Fruit fly (Drosophila melanogaster) whole organism, embryonic: Measurements from ENCODE around the gene Amacr.
A peak's percentile ranks its signal among the peaks of the same experiment; 100 is the strongest.

Experiments used
- Antp ChIP-seq: fragments of 200-800 bp; sonication (Bioruptor generic); optimal IDR thresholded peaks from 3 replicates; lab custom pipeline; 2016; ENCODE audit warnings: missing biosample characterization, missing genetic modification characterization
- Atf6 ChIP-seq: fragments of 200-800 bp; sonication (Bioruptor generic); IDR thresholded peaks from 2 replicates; pipeline ENCODE4 v1.3.6; 2022; ENCODE audit warnings: missing biosample characterization, missing genetic modification characterization
- BEAF-32 ChIP-seq: fragments of 200-800 bp; sonication (Bioruptor generic); optimal IDR thresholded peaks from 3 replicates; lab custom pipeline; 2017; ENCODE audit warnings: missing biosample characterization, missing genetic modification characterization, mild to moderate bottlenecking, moderate library complexity, missing genetic modification reagents
- CG10274 ChIP-seq: fragments of 200-800 bp; sonication (Bioruptor generic); optimal IDR thresholded peaks from 3 replicates; lab custom pipeline; 2017; ENCODE audit warnings: missing biosample characterization, mild to moderate bottlenecking, missing genetic modification characterization
- CG10543 ChIP-seq: fragments of 200-800 bp; sonication (Bioruptor generic); optimal IDR thresholded peaks from 3 replicates; lab custom pipeline; 2017; ENCODE audit warnings: missing biosample characterization, mild to moderate bottlenecking, missing genetic modification characterization, moderate library complexity
- CG10959 ChIP-seq: fragments of 200-800 bp; sonication (Bioruptor generic); IDR thresholded peaks from 2 replicates; pipeline ENCODE4 v1.3.6; 2022; ENCODE audit warnings: missing biosample characterization, missing genetic modification characterization
- CG11247 ChIP-seq: fragments of 200-800 bp; sonication (Bioruptor generic); IDR thresholded peaks from 2 replicates; pipeline ENCODE4 v1.3.6; 2022; ENCODE audit warnings: missing biosample characterization, missing genetic modification characterization
- CG11560 ChIP-seq: fragments of 200-800 bp; sonication (Bioruptor generic); IDR thresholded peaks from 3 replicates; pipeline ENCODE4 v1.3.6; 2022; ENCODE audit warnings: missing biosample characterization, missing genetic modification characterization
- CG12744 ChIP-seq: fragments of 200-800 bp; sonication (Bioruptor generic); optimal IDR thresholded peaks from 2 replicates; lab custom pipeline; 2016; ENCODE audit warnings: missing biosample characterization, missing genetic modification characterization
- CG13775 ChIP-seq: fragments of 200-800 bp; sonication (Bioruptor generic); optimal IDR thresholded peaks from 3 replicates; lab custom pipeline; 2017; ENCODE audit warnings: missing biosample characterization, mild to moderate bottlenecking, missing genetic modification characterization
- CG13894 ChIP-seq: fragments of 200-800 bp; sonication (Bioruptor generic); optimal IDR thresholded peaks from 3 replicates; lab custom pipeline; 2018; ENCODE audit warnings: missing biosample characterization, mild to moderate bottlenecking, missing genetic modification characterization, moderate library complexity
- CG15011 ChIP-seq: fragments of 200-800 bp; sonication (Bioruptor generic); optimal IDR thresholded peaks from 3 replicates; lab custom pipeline; 2018; ENCODE audit warnings: missing biosample characterization, mild to moderate bottlenecking, missing genetic modification characterization
- CG17912 ChIP-seq: fragments of 200-800 bp; sonication (Bioruptor generic); optimal IDR thresholded peaks from 2 replicates; lab custom pipeline; 2018; ENCODE audit warnings: missing biosample characterization, mild to moderate bottlenecking, missing genetic modification characterization
- CG30403 ChIP-seq: fragments of 200-800 bp; sonication (Bioruptor generic); optimal IDR thresholded peaks from 3 replicates; lab custom pipeline; 2016; ENCODE audit warnings: missing biosample characterization, missing genetic modification characterization
- CG31224 ChIP-seq: fragments of 200-800 bp; sonication (Bioruptor generic); IDR thresholded peaks from 2 replicates; pipeline ENCODE4 v1.3.6; 2022; ENCODE audit warnings: missing biosample characterization, missing genetic modification characterization
- CG32767 ChIP-seq: fragments of 200-800 bp; sonication (Bioruptor generic); IDR thresholded peaks from 2 replicates; pipeline ENCODE4 v1.3.6; 2022; ENCODE audit warnings: missing biosample characterization, missing genetic modification characterization
- CG3407 ChIP-seq: fragments of 200-800 bp; sonication (Bioruptor generic); optimal IDR thresholded peaks from 2 replicates; lab custom pipeline; 2018; ENCODE audit warnings: missing biosample characterization, mild to moderate bottlenecking, missing genetic modification characterization
- CG3847 ChIP-seq: fragments of 200-800 bp; sonication (Bioruptor generic); IDR thresholded peaks from 2 replicates; pipeline ENCODE4 v1.3.6; 2022; ENCODE audit warnings: missing biosample characterization, missing genetic modification characterization
- CG6654 ChIP-seq: fragments of 200-800 bp; sonication (Bioruptor generic); optimal IDR thresholded peaks from 2 replicates; lab custom pipeline; 2017; ENCODE audit warnings: missing biosample characterization, mild to moderate bottlenecking, missing genetic modification characterization
- CG8388 ChIP-seq: fragments of 200-800 bp; sonication (Bioruptor generic); optimal IDR thresholded peaks from 2 replicates; lab custom pipeline; 2019; ENCODE audit warnings: missing biosample characterization, mild to moderate bottlenecking, missing genetic modification characterization, moderate library complexity
- Chrac-16 ChIP-seq: fragments of 200-800 bp; sonication (Bioruptor generic); optimal IDR thresholded peaks from 3 replicates; lab custom pipeline; 2016; ENCODE audit warnings: missing biosample characterization, missing genetic modification characterization
- Dbx ChIP-seq: fragments of 200-800 bp; sonication (Bioruptor generic); IDR thresholded peaks from 3 replicates; pipeline ENCODE4 v1.3.6; 2022; ENCODE audit warnings: missing biosample characterization, missing genetic modification characterization
- Deaf1 ChIP-seq: fragments of 200-800 bp; optimal IDR thresholded peaks from 3 replicates; lab custom pipeline; 2019; ENCODE audit warnings: missing biosample characterization, mild to moderate bottlenecking, missing genetic modification characterization, moderate library complexity
- Doc2 ChIP-seq: fragments of 200-800 bp; sonication (Bioruptor generic); IDR thresholded peaks from 2 replicates; pipeline ENCODE4 v1.3.6; 2022; ENCODE audit warnings: missing biosample characterization, missing genetic modification characterization
- Elba2 ChIP-seq: fragments of 200-800 bp; sonication (Bioruptor generic); optimal IDR thresholded peaks from 3 replicates; lab custom pipeline; 2016; ENCODE audit warnings: missing biosample characterization, missing genetic modification characterization
- Ets65A ChIP-seq: fragments of 200-800 bp; sonication (Bioruptor generic); peaks from one replicate; lab custom pipeline; 2016; ENCODE audit warnings: missing biosample characterization, missing genetic modification characterization
- Fer3 ChIP-seq: fragments of 200-800 bp; sonication (Bioruptor generic); optimal IDR thresholded peaks from 2 replicates; lab custom pipeline; 2018; ENCODE audit warnings: missing biosample characterization, mild to moderate bottlenecking, missing genetic modification characterization, moderate library complexity
- HHEX ChIP-seq: fragments of 200-800 bp; sonication (Bioruptor generic); optimal IDR thresholded peaks from 3 replicates; lab custom pipeline; 2017; ENCODE audit warnings: missing biosample characterization, mild to moderate bottlenecking, missing genetic modification characterization, missing genetic modification reagents
- HLH3B ChIP-seq: fragments of 200-800 bp; sonication (Bioruptor generic); IDR thresholded peaks from 2 replicates; pipeline ENCODE4 v1.3.6; 2022; ENCODE audit warnings: missing biosample characterization, missing genetic modification characterization
- Hmr ChIP-seq: fragments of 200-800 bp; sonication (Bioruptor generic); optimal IDR thresholded peaks from 3 replicates; lab custom pipeline; 2017; ENCODE audit warnings: mild to moderate bottlenecking, missing biosample characterization, missing genetic modification reagents, missing genetic modification characterization
- Hmx ChIP-seq: fragments of 200-800 bp; sonication (Bioruptor generic); optimal IDR thresholded peaks from 2 replicates; lab custom pipeline; 2016; ENCODE audit warnings: missing biosample characterization, missing genetic modification characterization
- Hr3 ChIP-seq: fragments of 200-800 bp; sonication (Bioruptor generic); optimal IDR thresholded peaks from 3 replicates; lab custom pipeline; 2016; ENCODE audit warnings: missing biosample characterization, missing genetic modification characterization
- Lpt ChIP-seq: fragments of >200 bp; optimal IDR thresholded peaks from 2 replicates; lab custom pipeline; 2018; ENCODE audit warnings: missing biosample characterization, missing genetic modification characterization
- NFAT ChIP-seq: fragments of 200-800 bp; sonication (Bioruptor generic); IDR thresholded peaks from 2 replicates; pipeline ENCODE4 v1.3.6; 2022; ENCODE audit warnings: missing biosample characterization, missing genetic modification characterization
- Nf-YB ChIP-seq: fragments of 200-800 bp; sonication (Bioruptor generic); optimal IDR thresholded peaks from 3 replicates; lab custom pipeline; 2019; ENCODE audit warnings: missing biosample characterization, mild to moderate bottlenecking, missing genetic modification characterization, moderate library complexity
- Opbp ChIP-seq: fragments of 200-800 bp; sonication (Bioruptor generic); IDR thresholded peaks from 3 replicates; pipeline ENCODE4 v1.3.6; 2022; ENCODE audit warnings: missing biosample characterization, missing genetic modification characterization; ENCODE audit not compliant: partially characterized antibody
- Poxn ChIP-seq: fragments of 200-800 bp; sonication (Bioruptor generic); IDR thresholded peaks from 2 replicates; pipeline ENCODE4 v1.3.6; 2022; ENCODE audit warnings: missing biosample characterization, missing genetic modification characterization
- Ravus ChIP-seq: fragments of 200-800 bp; sonication (Bioruptor generic); IDR thresholded peaks from 2 replicates; pipeline ENCODE4 v1.3.6; 2022; ENCODE audit warnings: missing biosample characterization, missing genetic modification characterization
- bsh ChIP-seq, 2 experiments: fragments of 200-800 bp; sonication (Bioruptor generic); optimal IDR thresholded peaks; 2 replicates each; lab custom pipeline; 2017 to 2018; ENCODE audit warnings: mild to moderate bottlenecking in 2 of 2, missing biosample characterization in 2 of 2, missing genetic modification characterization in 2 of 2, moderate library complexity in 1 of 2
- danr ChIP-seq: fragments of 200-800 bp; sonication (Bioruptor generic); IDR thresholded peaks from 2 replicates; pipeline ENCODE4 v1.3.6; 2022; ENCODE audit warnings: missing biosample characterization, missing genetic modification characterization
- emc ChIP-seq: fragments of 200-800 bp; sonication (Bioruptor generic); optimal IDR thresholded peaks from 2 replicates; lab custom pipeline; 2016; ENCODE audit warnings: missing biosample characterization, missing genetic modification characterization
- gro ChIP-seq: fragments of 200-800 bp; sonication (Bioruptor generic); optimal IDR thresholded peaks from 2 replicates; lab custom pipeline; 2016; ENCODE audit warnings: missing biosample characterization, missing genetic modification characterization
- ham ChIP-seq: fragments of 200-800 bp; sonication (Bioruptor generic); IDR thresholded peaks from 2 replicates; pipeline ENCODE4 v1.3.6; 2022; ENCODE audit warnings: missing biosample characterization, missing genetic modification characterization
- hb ChIP-seq: fragments of 200-800 bp; sonication (Bioruptor generic); IDR thresholded peaks from 3 replicates; pipeline ENCODE4 v1.3.6; 2022; ENCODE audit warnings: missing biosample characterization, missing genetic modification characterization; ENCODE audit not compliant: partially characterized antibody
- ind ChIP-seq: fragments of 200-800 bp; sonication (Bioruptor generic); optimal IDR thresholded peaks from 3 replicates; lab custom pipeline; 2016; ENCODE audit warnings: missing biosample characterization, missing genetic modification characterization
- insv ChIP-seq, 2 experiments: fragments of 200-800 bp; sonication (Bioruptor generic); optimal IDR thresholded peaks; 3 replicates each; lab custom pipeline; 2016 to 2018; ENCODE audit warnings: missing biosample characterization in 2 of 2, missing genetic modification characterization in 2 of 2
- mld ChIP-seq: fragments of 200-800 bp; sonication (Bioruptor generic); IDR thresholded peaks from 3 replicates; pipeline ENCODE4 v1.3.6; 2022; ENCODE audit warnings: missing biosample characterization, missing genetic modification characterization; ENCODE audit not compliant: partially characterized antibody
- sens ChIP-seq: fragments of 200-800 bp; sonication (Bioruptor generic); peaks from one replicate; lab custom pipeline; 2016; ENCODE audit warnings: missing biosample characterization, missing genetic modification characterization
- tap ChIP-seq: fragments of 200-800 bp; optimal IDR thresholded peaks from 3 replicates; lab custom pipeline; 2019; ENCODE audit warnings: missing biosample characterization, mild to moderate bottlenecking, missing genetic modification characterization, moderate library complexity
- twi ChIP-seq: fragments of 200-800 bp; optimal IDR thresholded peaks from 2 replicates; lab custom pipeline; 2019; ENCODE audit warnings: missing biosample characterization, mild to moderate bottlenecking, missing genetic modification characterization, moderate library complexity

The Amacr gene

DNA sequence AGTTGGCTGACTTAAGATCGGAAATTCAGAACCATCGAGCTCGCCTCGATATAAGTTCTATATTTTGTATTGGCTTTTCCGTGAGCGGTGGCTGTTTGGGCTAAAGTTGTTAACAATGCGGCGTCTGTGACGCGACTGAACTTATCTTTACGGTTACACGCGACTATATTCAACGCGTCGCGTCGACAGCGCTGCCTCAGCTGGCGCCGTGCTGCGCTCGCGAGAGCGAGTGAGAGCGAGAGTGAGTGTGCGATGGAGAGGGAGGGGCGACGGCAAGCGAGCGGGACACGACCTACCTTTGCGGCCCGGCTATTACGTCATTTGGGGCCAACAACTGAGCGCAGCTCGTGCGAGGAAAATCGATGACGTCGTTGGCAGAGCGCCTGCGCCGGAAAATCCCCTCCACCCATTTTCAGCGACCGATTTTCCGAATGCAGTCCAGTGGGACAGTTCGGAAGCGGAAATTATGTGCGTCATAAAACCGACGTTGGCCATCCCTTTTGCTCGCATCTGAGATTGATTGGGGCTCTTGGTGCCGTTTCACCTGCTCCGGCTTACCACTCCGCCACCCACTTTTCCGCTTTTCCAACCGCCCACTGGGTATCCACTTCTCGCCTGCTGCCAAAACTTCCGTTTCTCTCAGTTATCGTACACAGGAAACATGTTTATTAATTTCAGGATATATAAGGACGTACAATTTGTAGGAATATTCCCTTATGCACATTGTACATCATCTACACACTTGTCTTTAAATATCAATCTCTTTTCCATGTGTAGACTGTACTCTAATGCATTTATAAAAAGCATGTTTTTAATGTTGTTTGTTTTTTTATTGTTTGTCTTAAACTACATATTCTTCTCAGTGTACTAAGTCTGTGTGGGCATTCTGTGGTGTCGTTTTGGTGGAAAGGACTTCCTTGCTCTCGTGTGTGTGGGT, 37.4 kb downstream of the Amacr start, which contains the start of gene Hr38 (continued):
- TF ChIP-seq Lpt (GFP tag; lab: Kevin White, UChicago) (no peak), CG10274 (GFP tag; lab: Kevin White, UChicago) (no peak), Poxn (GFP tag; lab: Robert Waterston, UW) (no peak), Ets65A (GFP tag; lab: Kevin White, UChicago) (no peak), Dbx (GFP tag; lab: Robert Waterston, UW) (peak; percentile 20; the same call in 1 of the 3 replicates), mld (GFP tag; lab: Robert Waterston, UW) (no peak), CG13894 (peak; percentile 82), NFAT (GFP tag; lab: Robert Waterston, UW) (0 out of 2 replicates have a peak, but pooled peaks have one; percentile 8), CG11247 (no peak; the same call in 1 of the 2 replicates), Ravus (GFP tag; lab: Robert Waterston, UW) (no peak), Elba2 (GFP tag; lab: Kevin White, UChicago) (no peak), Hmx (GFP tag; lab: Kevin White, UChicago) (no peak), CG12744 (GFP tag; lab: Kevin White, UChicago) (no peak), CG10959 (GFP tag; lab: Robert Waterston, UW) (no peak), sens (no peak), ham (GFP tag; lab: Robert Waterston, UW) (no peak), tap (tag; lab: Kevin White, UChicago) (no peak), CG30403 (peak; percentile 51), insv (GFP tag; optimal IDR thresholded peaks at IDR 0.05; lab: Kevin White, UChicago) (no peak), Antp (GFP tag; lab: Kevin White, UChicago) (peak; percentile 51), ind (GFP tag; lab: Kevin White, UChicago) (peak; percentile 52), CG6654 (no peak), twi (tag; lab: Kevin White, UChicago) (no peak), Hmr (GFP tag; lab: Kevin White, UChicago) (peak; percentile 78), CG10543 (GFP tag; lab: Kevin White, UChicago) (no peak), gro (GFP tag; lab: Kevin White, UChicago) (peak; percentile 45), BEAF-32 (GFP tag; lab: Kevin White, UChicago) (no peak), hb (no peak), Hr3 (GFP tag; lab: Kevin White, UChicago) (peak; percentile 38), HHEX (peak; percentile 43), CG11560 (tag; lab: Robert Waterston, UW) (no peak), bsh (GFP tag; optimal IDR thresholded peaks at IDR 0.05; lab: Kevin White, UChicago) (peak in 1 of 2 experiments; percentile 8), Deaf1 (tag; lab: Kevin White, UChicago) (peak; percentile 97), CG13775 (no peak), emc (GFP tag; lab: Kevin White, UChicago) (no peak), CG3847 (no peak), CG32767 (GFP tag; lab: Robert Waterston, UW) (no peak), CG15011 (GFP tag; lab: Kevin White, UChicago) (no peak), Doc2 (no peak), CG17912 (GFP tag; lab: Kevin White, UChicago) (no peak), Chrac-16 (GFP tag; lab: Kevin White, UChicago) (peak; percentile 13), danr (GFP tag; lab: Robert Waterston, UW) (no peak), Nf-YB (GFP tag; lab: Kevin White, UChicago) (no peak), Fer3 (tag; lab: Kevin White, UChicago) (peak; percentile 66), Opbp (GFP tag; lab: Robert Waterston, UW) (no peak), HLH3B (GFP tag; lab: Robert Waterston, UW) (peak; percentile 41), CG31224 (GFP tag; lab: Robert Waterston, UW) (no peak), CG3407 (GFP tag; lab: Kevin White, UChicago) (no peak), Atf6 (peak; percentile 59), CG8388 (peak; percentile 5)
